Worm (Caenorhabditis elegans): ENCODE measurements around the gene C02B8.12.

Gene C02B8.12

ce11 chrX:8156502-8156901, 33.3 kb upstream of the C02B8.12 start (continued):
- TF ChIP-seq sdz-38 (tag; optimal IDR thresholded peaks at IDR 0.05) (no peak), tlf-1 (GFP tag; optimal IDR thresholded peaks at IDR 0.05) (no peak), hmg-20 (GFP tag; IDR thresholded peaks at IDR 0.05) (0 out of 2 replicates have a peak, but pooled peaks have one; percentile 51), attf-5 (GFP tag; optimal IDR thresholded peaks at IDR 0.05) (no peak), bed-1 (GFP tag; IDR thresholded peaks at IDR 0.05) (no peak), attf-6 (GFP tag; IDR thresholded peaks at IDR 0.05) (no peak), F37B4.10 (GFP tag; IDR thresholded peaks at IDR 0.05) (0 out of 2 replicates have a peak, but pooled peaks have one; percentile 36), fkh-3 (tag; optimal IDR thresholded peaks at IDR 0.05) (no peak), die-1 (tag; optimal IDR thresholded peaks at IDR 0.05) (peak; percentile 69), Y56A3A.18 (GFP tag; IDR thresholded peaks at IDR 0.05) (peak; percentile 75; the same call in 1 of the 2 replicates), attf-3 (GFP tag; conservative IDR thresholded peaks at IDR 0.05) (0 out of 2 replicates have a peak, but pooled peaks have one; percentile 18), ceh-58 (GFP tag; IDR thresholded peaks at IDR 0.05) (no peak), B0035.1 (tag; optimal IDR thresholded peaks at IDR 0.05) (no peak), ztf-25 (GFP tag; IDR thresholded peaks at IDR 0.05) (0 out of 2 replicates have a peak, but pooled peaks have one; percentile 30), madf-6 (GFP tag; IDR thresholded peaks at IDR 0.05) (no peak), lin-26 (GFP tag; IDR thresholded peaks at IDR 0.05) (peak; percentile 78), snpc-4 (GFP tag; optimal IDR thresholded peaks at IDR 0.05) (peak; percentile 67), snpc-4 (tag; optimal IDR thresholded peaks at IDR 0.05) (peak in 2 of 4 experiments; percentile 35 to 44), rec-8 (tag; optimal IDR thresholded peaks at IDR 0.05) (peak in 1 of 2 experiments; percentile 2), B0261.1 (tag; optimal IDR thresholded peaks at IDR 0.05) (peak; percentile 86), nhr-120 (GFP tag; IDR thresholded peaks at IDR 0.05) (no peak), hmg-1.2 (GFP tag; IDR thresholded peaks at IDR 0.05) (peak; percentile 71), efl-1 (GFP tag; optimal IDR thresholded peaks at IDR 0.05) (no peak), cebp-1 (GFP tag; IDR thresholded peaks at IDR 0.05) (no peak), cebp-1 (tag; optimal IDR thresholded peaks at IDR 0.05) (peak; percentile 53), pbrm-1 (GFP tag; IDR thresholded peaks at IDR 0.05) (peak; percentile 85), xnd-1 (tag; optimal IDR thresholded peaks at IDR 0.05) (no peak), F55B11.4 (tag; optimal IDR thresholded peaks at IDR 0.05; ENCODE audit: borderline replicate concordance, insufficient read depth) (no peak), F22D6.2 (tag; optimal IDR thresholded peaks at IDR 0.05) (no peak), ama-1 (optimal IDR thresholded peaks at IDR 0.05) (no peak), ama-1 (GFP tag; optimal IDR thresholded peaks at IDR 0.05) (peak; percentile 38)

ce11 chrX:8155969-8156368, 32.8 kb upstream of the C02B8.12 start:
- no peak for TF ChIP-seq B0035.1 (tag; optimal IDR thresholded peaks at IDR 0.05)
- peak; percentile 28; the same call in 1 of the 2 replicates for TF ChIP-seq egrh-3 (GFP tag; IDR thresholded peaks at IDR 0.05)
- peak; percentile 60; the same call in 1 of the 2 replicates for TF ChIP-seq let-526 (GFP tag; IDR thresholded peaks at IDR 0.05)
- TF ChIP-seq madf-3 (GFP tag; IDR thresholded peaks at IDR 0.05) = 0 out of 2 replicates have a peak, but pooled peaks have one; percentile 39
- no peak for TF ChIP-seq lsy-27 (tag; optimal IDR thresholded peaks at IDR 0.05; ENCODE audit: borderline replicate concordance, insufficient read depth)
- TF ChIP-seq hmg-1.2 (GFP tag; IDR thresholded peaks at IDR 0.05) = peak; percentile 69
- TF ChIP-seq ccch-3 (GFP tag; optimal IDR thresholded peaks at IDR 0.05) = no peak
- no peak for TF ChIP-seq hlh-26 (GFP tag; conservative IDR thresholded peaks at IDR 0.05)
- no peak for TF ChIP-seq tbx-9 (tag; optimal IDR thresholded peaks at IDR 0.05; ENCODE audit: borderline replicate concordance)
- TF ChIP-seq snpc-3.4 (tag; optimal IDR thresholded peaks at IDR 0.05) = peak; percentile 31
- peak in 1 of 3 experiments; percentile 35 for TF ChIP-seq lin-35 (GFP tag; optimal IDR thresholded peaks at IDR 0.05)
- TF ChIP-seq nhr-27 (tag; optimal IDR thresholded peaks at IDR 0.05) = no peak
- peak; percentile 21 for TF ChIP-seq rpc-1 (optimal IDR thresholded peaks at IDR 0.05)
- TF ChIP-seq rpc-1 (tag; optimal IDR thresholded peaks at IDR 0.05) = peak; percentile 31
- TF ChIP-seq Y95B8A.8 (GFP tag; IDR thresholded peaks at IDR 0.05) = no peak
- no peak for TF ChIP-seq egl-18 (GFP tag; IDR thresholded peaks at IDR 0.05)
- no peak for TF ChIP-seq tlf-1 (GFP tag; optimal IDR thresholded peaks at IDR 0.05)
- TF ChIP-seq F55B11.4 (tag; optimal IDR thresholded peaks at IDR 0.05; ENCODE audit: borderline replicate concordance, insufficient read depth) = no peak
- peak; percentile 65 for TF ChIP-seq nfyb-1 (GFP tag; IDR thresholded peaks at IDR 0.05)
- no peak for TF ChIP-seq F39B2.1 (GFP tag; IDR thresholded peaks at IDR 0.05)
- TF ChIP-seq somi-1 (GFP tag; optimal IDR thresholded peaks at IDR 0.05) = no peak
- peak; percentile 6 for TF ChIP-seq repo-1 (tag; optimal IDR thresholded peaks at IDR 0.05)

Measured in whole organism, young adult.